Worm (Caenorhabditis elegans): ENCODE measurements around the gene C44B7.5.

The C44B7.5 gene

DNA sequence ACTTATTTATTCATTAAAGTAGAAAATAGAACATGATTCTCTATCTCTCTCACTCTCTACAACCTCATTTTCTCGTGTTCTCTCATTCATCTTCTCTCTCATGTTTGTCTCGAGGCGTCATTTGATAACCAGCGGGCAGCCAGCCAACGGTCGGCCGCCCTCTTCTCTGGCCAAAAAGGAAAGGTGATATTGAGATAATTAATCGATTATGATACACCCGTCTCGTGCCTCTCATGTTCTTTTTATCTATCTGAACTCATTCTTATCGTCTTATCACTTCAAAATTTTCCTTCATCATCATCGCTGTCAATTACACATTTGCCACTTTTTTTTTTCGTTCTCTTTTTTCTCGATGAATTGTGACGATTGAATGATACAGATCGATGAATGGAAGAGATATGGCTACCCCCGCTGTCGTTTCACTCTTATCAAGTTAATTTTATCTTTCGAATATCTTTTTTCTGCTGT lies 29.7 kb downstream of the C44B7.5 start (continued):
- TF ChIP-seq C34F6.9 (tag; optimal IDR thresholded peaks at IDR 0.05): peak; percentile 34
- peak; percentile 97 for TF ChIP-seq sma-3 (GFP tag; optimal IDR thresholded peaks at IDR 0.05)
- peak; percentile 77 for TF ChIP-seq ztf-4 (tag; optimal IDR thresholded peaks at IDR 0.05)
- TF ChIP-seq lin-11 (tag; optimal IDR thresholded peaks at IDR 0.05): no peak
- peak; percentile 96 for TF ChIP-seq nhr-21 (tag; optimal IDR thresholded peaks at IDR 0.05)
- TF ChIP-seq nhr-25 (tag; optimal IDR thresholded peaks at IDR 0.05): peak; percentile 84

ce11 chrII:6842009-6842408 lies 30.4 kb downstream of the C44B7.5 start:
- no peak for TF ChIP-seq lin-39 (tag; optimal IDR thresholded peaks at IDR 0.05)
- TF ChIP-seq blmp-1 (tag; optimal IDR thresholded peaks at IDR 0.05; ENCODE audit: insufficient read depth): no peak
- no peak for TF ChIP-seq mdl-1 (tag; optimal IDR thresholded peaks at IDR 0.05)
- no peak for TF ChIP-seq dmd-4 (tag; optimal IDR thresholded peaks at IDR 0.05)
- TF ChIP-seq C34F6.9 (tag; optimal IDR thresholded peaks at IDR 0.05): no peak
- no peak for TF ChIP-seq nhr-6 (tag; optimal IDR thresholded peaks at IDR 0.05)
- no peak for TF ChIP-seq ztf-11 (tag; optimal IDR thresholded peaks at IDR 0.05)
- no peak for TF ChIP-seq sma-3 (GFP tag; optimal IDR thresholded peaks at IDR 0.05)
- peak; percentile 27 for TF ChIP-seq unc-55 (GFP tag; optimal IDR thresholded peaks at IDR 0.05)

DNA sequence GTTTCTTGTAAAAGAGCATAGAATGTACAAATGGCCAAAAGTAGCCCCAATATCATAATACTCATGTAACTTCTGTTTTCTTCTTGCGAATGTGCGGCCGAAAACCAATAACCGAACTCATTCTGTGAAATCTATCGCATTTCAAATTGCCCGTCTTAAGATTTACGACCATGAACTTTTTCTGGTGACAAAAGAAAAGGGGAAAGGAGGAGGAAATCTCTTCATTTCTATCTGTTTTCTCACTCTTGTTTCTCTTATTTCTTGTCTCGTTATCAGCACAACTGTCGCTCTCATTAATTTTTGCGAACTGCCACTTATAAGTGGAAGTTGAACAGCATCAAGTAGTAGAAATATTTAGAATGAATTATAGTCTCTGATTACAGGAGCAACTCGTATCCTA lies 31.3 kb downstream of the C44B7.5 start:
- TF ChIP-seq snpc-4 (tag; optimal IDR thresholded peaks at IDR 0.05) (no peak), lin-11 (tag; optimal IDR thresholded peaks at IDR 0.05) (no peak), nhr-23 (tag; optimal IDR thresholded peaks at IDR 0.05) (no peak), sma-9 (GFP tag; optimal IDR thresholded peaks at IDR 0.05) (peak; percentile 75), sma-9 (tag; optimal IDR thresholded peaks at IDR 0.05) (no peak), blmp-1 (tag; optimal IDR thresholded peaks at IDR 0.05; ENCODE audit: insufficient read depth) (peak; percentile 89), mdl-1 (tag; optimal IDR thresholded peaks at IDR 0.05) (no peak), sem-4 (tag; optimal IDR thresholded peaks at IDR 0.05) (peak; percentile 45), nhr-25 (tag; optimal IDR thresholded peaks at IDR 0.05) (peak; percentile 19), lin-39 (tag; optimal IDR thresholded peaks at IDR 0.05) (no peak), ztf-11 (tag; optimal IDR thresholded peaks at IDR 0.05) (no peak), peb-1 (tag; optimal IDR thresholded peaks at IDR 0.05) (no peak), egl-27 (tag; optimal IDR thresholded peaks at IDR 0.05) (peak; percentile 87), ama-1 (optimal IDR thresholded peaks at IDR 0.05) (no peak), unc-39 (tag; optimal IDR thresholded peaks at IDR 0.05) (no peak), ztf-4 (tag; optimal IDR thresholded peaks at IDR 0.05) (no peak), nhr-10 (tag; optimal IDR thresholded peaks at IDR 0.05) (no peak), alr-1 (tag; optimal IDR thresholded peaks at IDR 0.05) (no peak), nhr-129 (tag; optimal IDR thresholded peaks at IDR 0.05) (peak; percentile 49), dmd-4 (tag; optimal IDR thresholded peaks at IDR 0.05) (no peak), nhr-77 (tag; optimal IDR thresholded peaks at IDR 0.05) (no peak), mbf-1 (tag; optimal IDR thresholded peaks at IDR 0.05) (no peak), ZK546.5 (tag; optimal IDR thresholded peaks at IDR 0.05) (no peak), elt-1 (tag; optimal IDR thresholded peaks at IDR 0.05) (no peak), ceh-82 (tag; optimal IDR thresholded peaks at IDR 0.05) (no peak), C34F6.9 (tag; optimal IDR thresholded peaks at IDR 0.05) (no peak), F13H6.1 (tag; optimal IDR thresholded peaks at IDR 0.05) (peak; percentile 51), Y55F3AM.14 (GFP tag; optimal IDR thresholded peaks at IDR 0.05) (no peak), lsy-2 (tag; optimal IDR thresholded peaks at IDR 0.05) (peak in 1 of 2 experiments; percentile 28), gmeb-1 (tag; optimal IDR thresholded peaks at IDR 0.05) (no peak), crh-2 (tag; optimal IDR thresholded peaks at IDR 0.05) (peak; percentile 13), nhr-12 (tag; optimal IDR thresholded peaks at IDR 0.05) (no peak), nhr-237 (tag; optimal IDR thresholded peaks at IDR 0.05) (no peak), nhr-11 (tag; optimal IDR thresholded peaks at IDR 0.05) (no peak), ceh-16 (tag; optimal IDR thresholded peaks at IDR 0.05) (no peak), ztf-1 (GFP tag; conservative IDR thresholded peaks at IDR 0.05) (no peak), lin-13 (GFP tag; optimal IDR thresholded peaks at IDR 0.05) (peak; percentile 13), sma-3 (GFP tag; optimal IDR thresholded peaks at IDR 0.05) (no peak), mab-5 (tag; optimal IDR thresholded peaks at IDR 0.05) (peak; percentile 39), fos-1 (tag; optimal IDR thresholded peaks at IDR 0.05) (peak; percentile 26), nhr-6 (tag; optimal IDR thresholded peaks at IDR 0.05) (no peak), unc-62 (GFP tag; optimal IDR thresholded peaks at IDR 0.05) (no peak), nhr-21 (tag; optimal IDR thresholded peaks at IDR 0.05) (no peak)
